Fruit fly (Drosophila melanogaster) whole organism, larva: ENCODE measurements around the gene Gcna.

Source experiments
- noc ChIP-seq: fragments of 200-800 bp; sonication (Bioruptor generic); optimal IDR thresholded peaks from 3 replicates; lab custom pipeline; 2019; ENCODE audit warnings: missing biosample characterization, mild to moderate bottlenecking, missing genetic modification characterization, moderate library complexity

The Gcna gene

dm6 chrX:1865673-1866072 is at the start of gene Gcna, which contains the start of gene MED18:
Gene Gcna, minus strand, starts transcription at chrX:1865835.
Gene MED18, plus strand, starts transcription at chrX:1865909.
- TF ChIP-seq noc, result no peak

- TF ChIP-seq noc, result no peak
Measured at dm6 chrX:1909533-1909932, 43.9 kb upstream of the Gcna start.

- no peak for TF ChIP-seq noc
Measured at dm6 chrX:1908757-1909156, 43.1 kb upstream of the Gcna start, which contains the start of the genes Edem1 and Rbcn-3B. Gene Edem1, minus strand, starts transcription at chrX:1908827. Gene Rbcn-3B, plus strand, starts transcription at chrX:1908920.

dm6 chrX:1907727-1908264 is 42.2 kb upstream of the Gcna start, which contains the start of gene mip130:
Gene mip130, plus strand, starts transcription at chrX:1908239.
- peak; percentile 71 for TF ChIP-seq noc

dm6 chrX:1903968-1904367 is 38.3 kb upstream of the Gcna start:
- TF ChIP-seq noc, result no peak

- TF ChIP-seq noc, result no peak
Measured at dm6 chrX:1903077-1903476, 37.4 kb upstream of the Gcna start, which contains the start of gene CG32801. Gene CG32801, minus strand, starts transcription at chrX:1903177.

dm6 chrX:1901605-1902136 is 36.0 kb upstream of the Gcna start, which contains the start of gene Ldaf1:
Gene Ldaf1, minus strand, starts transcription at chrX:1901911.
- TF ChIP-seq noc, result no peak

- TF ChIP-seq noc, result peak; percentile 26
Measured at dm6 chrX:1900123-1900818, 34.6 kb upstream of the Gcna start, which contains the start of gene arm. Gene arm, minus strand, starts transcription at chrX:1900646.

dm6 chrX:1899445-1900085 is 33.9 kb upstream of the Gcna start:
- TF ChIP-seq noc, result no peak

dm6 chrX:1897384-1897783 is 31.7 kb upstream of the Gcna start:
- TF ChIP-seq noc, result no peak

- TF ChIP-seq noc, result no peak
Measured at dm6 chrX:1893532-1893931, 27.9 kb upstream of the Gcna start.

- TF ChIP-seq noc, result no peak
Measured at dm6 chrX:1889926-1890325, 24.3 kb upstream of the Gcna start, which contains the start of the genes trr and mRpL16. Gene trr, minus strand, starts transcription at chrX:1889950. Gene mRpL16, plus strand, starts transcription at chrX:1890256.

dm6 chrX:1880779-1881178 is 15.1 kb upstream of the Gcna start:
- TF ChIP-seq noc, result no peak

dm6 chrX:1880139-1880556 is 14.5 kb upstream of the Gcna start, which contains the start of gene Coa8:
Gene Coa8, plus strand, starts transcription at chrX:1880282.
- TF ChIP-seq noc, result peak; percentile 47

dm6 chrX:1879606-1880110 is 14.0 kb upstream of the Gcna start, which contains the start of gene CG14818:
Gene CG14818, minus strand, starts transcription at chrX:1879774.
- peak; percentile 72 for TF ChIP-seq noc

- peak; percentile 51 for TF ChIP-seq noc
Measured at dm6 chrX:1877107-1877736, 11.6 kb upstream of the Gcna start, which contains the start of the genes CG14817 and CG14805. Gene CG14817, minus strand, starts transcription at chrX:1877270. Gene CG14805, plus strand, starts transcription at chrX:1877317.
